Fruit fly (Drosophila melanogaster): ENCODE measurements around the gene CG11608.

DNA sequence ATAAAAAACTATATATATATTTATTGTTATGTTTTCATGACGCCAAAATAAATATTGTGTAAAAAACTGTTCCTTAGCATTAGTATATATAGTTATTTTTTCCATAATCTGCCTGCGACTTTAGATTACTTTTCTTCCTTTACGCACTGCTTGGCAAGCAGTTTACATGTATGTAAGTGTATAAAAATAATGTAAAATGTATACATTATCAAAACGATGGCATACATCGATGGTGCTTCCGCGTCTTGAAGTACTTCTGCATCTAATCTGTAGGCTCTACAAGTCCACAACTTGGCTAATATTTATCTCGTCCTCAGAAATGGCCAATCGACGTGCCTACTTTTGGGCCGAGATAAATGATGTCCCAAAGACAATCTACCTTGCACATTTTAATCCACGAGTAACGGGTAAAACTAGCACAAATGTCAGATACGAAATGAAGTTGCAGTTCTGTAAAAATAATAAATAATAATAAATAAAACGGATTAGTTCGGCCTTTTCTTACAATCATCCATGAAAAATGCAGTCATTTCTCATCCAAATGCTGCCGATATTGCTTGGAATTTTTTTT lies at the start of gene CG11608:
- TF ChIP-seq Clk (GFP tag; optimal IDR thresholded peaks at IDR 0.05) (no peak), pad (GFP tag; optimal IDR thresholded peaks at IDR 0.05) (no peak), toe (GFP tag; optimal IDR thresholded peaks at IDR 0.05) (no peak), cnc (optimal IDR thresholded peaks at IDR 0.05) (no peak), CG33017 (tag; optimal IDR thresholded peaks at IDR 0.05) (no peak), CG1620 (GFP tag; optimal IDR thresholded peaks at IDR 0.05) (no peak)
